Worm (Caenorhabditis elegans): ENCODE data around the gene bgnt-1.2.

bgnt-1.2 gene

ce11 chrV:2126996-2127585 lies 8.6 kb upstream of the bgnt-1.2 start, which contains the start of gene ldp-1:
Gene ldp-1, plus strand, starts transcription at chrV:2127535.
- TF ChIP-seq hlh-1 (tag; optimal IDR thresholded peaks at IDR 0.05): no peak
- TF ChIP-seq nhr-2 (tag; optimal IDR thresholded peaks at IDR 0.05): no peak
- TF ChIP-seq lin-13 (tag; optimal IDR thresholded peaks at IDR 0.05): no peak
- no peak for TF ChIP-seq nhr-76 (tag; optimal IDR thresholded peaks at IDR 0.05)
- TF ChIP-seq drap-1 (GFP tag; optimal IDR thresholded peaks at IDR 0.05): no peak
- TF ChIP-seq sptf-1 (tag; optimal IDR thresholded peaks at IDR 0.05): peak; percentile 40
- no peak for TF ChIP-seq nhr-237 (tag; optimal IDR thresholded peaks at IDR 0.05)
- no peak for TF ChIP-seq tbx-8 (GFP tag; optimal IDR thresholded peaks at IDR 0.05)
- TF ChIP-seq lsy-2 (tag; optimal IDR thresholded peaks at IDR 0.05): peak; percentile 0
- peak; percentile 24 for TF ChIP-seq ces-1 (GFP tag; optimal IDR thresholded peaks at IDR 0.05)
- TF ChIP-seq unc-62 (GFP tag; optimal IDR thresholded peaks at IDR 0.05): no peak
- TF ChIP-seq flh-1 (GFP tag; optimal IDR thresholded peaks at IDR 0.05): no peak
- no peak for TF ChIP-seq M03D4.4 (tag; optimal IDR thresholded peaks at IDR 0.05)
- TF ChIP-seq ceh-39 (tag; optimal IDR thresholded peaks at IDR 0.05): no peak
- no peak for TF ChIP-seq mls-2 (tag; optimal IDR thresholded peaks at IDR 0.05)
- TF ChIP-seq sem-2 (GFP tag; optimal IDR thresholded peaks at IDR 0.05): no peak
- no peak for TF ChIP-seq ceh-83 (GFP tag; optimal IDR thresholded peaks at IDR 0.05)
- no peak for TF ChIP-seq unc-120 (tag; optimal IDR thresholded peaks at IDR 0.05; ENCODE audit: poor library complexity, severe bottlenecking)
- TF ChIP-seq ham-2 (GFP tag; optimal IDR thresholded peaks at IDR 0.05): no peak
- no peak for TF ChIP-seq unc-39 (tag; optimal IDR thresholded peaks at IDR 0.05)
- TF ChIP-seq mab-5 (tag; optimal IDR thresholded peaks at IDR 0.05): no peak
- TF ChIP-seq snpc-4 (tag; optimal IDR thresholded peaks at IDR 0.05): no peak
- TF ChIP-seq elt-1 (tag; optimal IDR thresholded peaks at IDR 0.05; ENCODE audit: borderline replicate concordance, insufficient read depth): no peak

ce11 chrV:2126554-2126953 lies 8.1 kb upstream of the bgnt-1.2 start:
- no peak for TF ChIP-seq ham-2 (GFP tag; optimal IDR thresholded peaks at IDR 0.05)
- no peak for TF ChIP-seq mls-2 (tag; optimal IDR thresholded peaks at IDR 0.05)
- peak; percentile 62 for TF ChIP-seq nhr-2 (tag; optimal IDR thresholded peaks at IDR 0.05)
- peak; percentile 4 for TF ChIP-seq unc-120 (tag; optimal IDR thresholded peaks at IDR 0.05; ENCODE audit: poor library complexity, severe bottlenecking)
- TF ChIP-seq nhr-76 (tag; optimal IDR thresholded peaks at IDR 0.05): no peak
- TF ChIP-seq nhr-28 (tag; optimal IDR thresholded peaks at IDR 0.05): no peak
- peak; percentile 79 for TF ChIP-seq hlh-1 (tag; optimal IDR thresholded peaks at IDR 0.05)
- no peak for TF ChIP-seq lin-32 (GFP tag; optimal IDR thresholded peaks at IDR 0.05)
- no peak for TF ChIP-seq flh-1 (GFP tag; optimal IDR thresholded peaks at IDR 0.05)

- TF ChIP-seq elt-3 (tag; optimal IDR thresholded peaks at IDR 0.05): no peak
- TF ChIP-seq cnd-1 (tag; optimal IDR thresholded peaks at IDR 0.05): no peak
- TF ChIP-seq ceh-83 (GFP tag; optimal IDR thresholded peaks at IDR 0.05): no peak
- no peak for TF ChIP-seq flh-1 (GFP tag; optimal IDR thresholded peaks at IDR 0.05)
- no peak for TF ChIP-seq ces-1 (GFP tag; optimal IDR thresholded peaks at IDR 0.05)
- no peak for TF ChIP-seq drap-1 (GFP tag; optimal IDR thresholded peaks at IDR 0.05)
- no peak for TF ChIP-seq nhr-76 (tag; optimal IDR thresholded peaks at IDR 0.05)
- TF ChIP-seq bed-3 (GFP tag; optimal IDR thresholded peaks at IDR 0.05): no peak
- no peak for TF ChIP-seq unc-120 (tag; optimal IDR thresholded peaks at IDR 0.05; ENCODE audit: poor library complexity, severe bottlenecking)
- TF ChIP-seq elt-1 (tag; optimal IDR thresholded peaks at IDR 0.05; ENCODE audit: borderline replicate concordance, insufficient read depth): no peak
- TF ChIP-seq sem-2 (GFP tag; optimal IDR thresholded peaks at IDR 0.05): no peak
- no peak for TF ChIP-seq mep-1 (tag; optimal IDR thresholded peaks at IDR 0.05)
- no peak for TF ChIP-seq tbx-8 (GFP tag; optimal IDR thresholded peaks at IDR 0.05)
- TF ChIP-seq ceh-39 (tag; optimal IDR thresholded peaks at IDR 0.05): no peak
- TF ChIP-seq nhr-12 (tag; optimal IDR thresholded peaks at IDR 0.05): no peak
- no peak for TF ChIP-seq sptf-1 (tag; optimal IDR thresholded peaks at IDR 0.05)
Measured at ce11 chrV:2123164-2123563, 4.7 kb upstream of the bgnt-1.2 start.

- TF ChIP-seq drap-1 (GFP tag; optimal IDR thresholded peaks at IDR 0.05) (no peak), nhr-12 (tag; optimal IDR thresholded peaks at IDR 0.05) (no peak), lin-13 (tag; optimal IDR thresholded peaks at IDR 0.05) (no peak), blmp-1 (tag; optimal IDR thresholded peaks at IDR 0.05) (no peak), nhr-2 (tag; optimal IDR thresholded peaks at IDR 0.05) (no peak), unc-120 (tag; optimal IDR thresholded peaks at IDR 0.05; ENCODE audit: poor library complexity, severe bottlenecking) (no peak), nhr-237 (tag; optimal IDR thresholded peaks at IDR 0.05) (no peak), ces-1 (GFP tag; optimal IDR thresholded peaks at IDR 0.05) (no peak), pha-4 (tag; optimal IDR thresholded peaks at IDR 0.05) (no peak), elt-3 (tag; optimal IDR thresholded peaks at IDR 0.05) (no peak), bed-3 (GFP tag; optimal IDR thresholded peaks at IDR 0.05) (no peak), zip-8 (tag; optimal IDR thresholded peaks at IDR 0.05) (no peak), mls-2 (tag; optimal IDR thresholded peaks at IDR 0.05) (no peak), nhr-28 (tag; optimal IDR thresholded peaks at IDR 0.05) (no peak), ztf-11 (tag; optimal IDR thresholded peaks at IDR 0.05) (no peak), lin-32 (GFP tag; optimal IDR thresholded peaks at IDR 0.05) (no peak)
Measured at ce11 chrV:2122517-2122916, 4.0 kb upstream of the bgnt-1.2 start, which contains the start of gene F22F7.2. Gene F22F7.2, plus strand, starts transcription at chrV:2122782.
